Fruit fly (Drosophila melanogaster): Measurements from ENCODE around the gene CG46458.

- TF ChIP-seq CTCF (optimal IDR thresholded peaks at IDR 0.05) (no peak), CG8478 (optimal IDR thresholded peaks at IDR 0.05) (no peak)
Measured at dm6 chr3R:6923189-6923588, 35.0 kb downstream of the CG46458 start.
